Fruit fly (Drosophila melanogaster): ENCODE results near the gene Sf3a1.

Sf3a1 gene

dm6 chr3R:17020956-17021355 lies 18.8 kb upstream of the Sf3a1 start, which contains the start of gene Adsl (continued):
- TF ChIP-seq Dip3 (GFP tag; optimal IDR thresholded peaks at IDR 0.05) (no peak), unc-4 (GFP tag; IDR thresholded peaks at IDR 0.05; ENCODE audit: partially characterized antibody) (0 out of 2 replicates have a peak, but pooled peaks have one; percentile 29), CG9797 (GFP tag; optimal IDR thresholded peaks at IDR 0.05) (peak; percentile 86), BtbVII (GFP tag; optimal IDR thresholded peaks at IDR 0.05) (peak; percentile 76), vnd (GFP tag; IDR thresholded peaks at IDR 0.05; ENCODE audit: partially characterized antibody) (no peak), CG31388 (GFP tag; optimal IDR thresholded peaks at IDR 0.05) (no peak), MESR4 (GFP tag; optimal IDR thresholded peaks at IDR 0.05) (peak; percentile 78), Hsf (GFP tag; optimal IDR thresholded peaks at IDR 0.05) (peak; percentile 32), wor (GFP tag; IDR thresholded peaks at IDR 0.05) (no peak), E2f1 (GFP tag; IDR thresholded peaks at IDR 0.05) (peak; percentile 21; the same call in 1 of the 2 replicates), inv (GFP tag; IDR thresholded peaks at IDR 0.05; ENCODE audit: partially characterized antibody) (no peak), sim (GFP tag; IDR thresholded peaks at IDR 0.05) (peak; percentile 69), CG13624 (GFP tag; optimal IDR thresholded peaks at IDR 0.05) (peak; percentile 19), CG4820 (GFP tag; optimal IDR thresholded peaks at IDR 0.05) (peak; percentile 37), CG2129 (GFP tag; IDR thresholded peaks at IDR 0.05; ENCODE audit: partially characterized antibody) (no peak), CG31365 (tag; optimal IDR thresholded peaks at IDR 0.05) (peak; percentile 44), CG9609 (GFP tag; optimal IDR thresholded peaks at IDR 0.05) (peak; percentile 5), B-H2 (GFP tag; optimal IDR thresholded peaks at IDR 0.05) (no peak), Camta (GFP tag; optimal IDR thresholded peaks at IDR 0.05) (peak; percentile 41), PHDP (tag; optimal IDR thresholded peaks at IDR 0.05) (no peak), C15 (GFP tag; IDR thresholded peaks at IDR 0.05) (no peak), D19B (GFP tag; optimal IDR thresholded peaks at IDR 0.05) (peak; percentile 21), HLH54F (GFP tag; optimal IDR thresholded peaks at IDR 0.05) (peak; percentile 2), Spps (tag; optimal IDR thresholded peaks at IDR 0.05) (peak; percentile 67), CG5953 (GFP tag; IDR thresholded peaks at IDR 0.05) (0 out of 2 replicates have a peak, but pooled peaks have one; percentile 36), CG4854 (GFP tag; optimal IDR thresholded peaks at IDR 0.05) (no peak), CG17802 (tag; optimal IDR thresholded peaks at IDR 0.05) (peak; percentile 46), CG6272 (GFP tag; IDR thresholded peaks at IDR 0.05) (no peak), org-1 (GFP tag; optimal IDR thresholded peaks at IDR 0.05) (peak; percentile 63), zfh1 (GFP tag; IDR thresholded peaks at IDR 0.05) (peak; percentile 72), nom (GFP tag; optimal IDR thresholded peaks at IDR 0.05) (no peak), tna (GFP tag; IDR thresholded peaks at IDR 0.05; ENCODE audit: partially characterized antibody) (no peak), CG9437 (GFP tag; optimal IDR thresholded peaks at IDR 0.05) (peak; percentile 65), CG17359 (tag; optimal IDR thresholded peaks at IDR 0.05) (no peak), CG14860 (GFP tag; IDR thresholded peaks at IDR 0.05; ENCODE audit: partially characterized antibody) (no peak), Sry-β (GFP tag; optimal IDR thresholded peaks at IDR 0.05) (no peak), Doc2 (GFP tag; IDR thresholded peaks at IDR 0.05) (no peak), peb (GFP tag; IDR thresholded peaks at IDR 0.05) (no peak), salm (tag; optimal IDR thresholded peaks at IDR 0.05) (peak; percentile 55), lbe (GFP tag; optimal IDR thresholded peaks at IDR 0.05) (no peak), MTF-1 (GFP tag; optimal IDR thresholded peaks at IDR 0.05; ENCODE audit: borderline replicate concordance) (peak; percentile 88), CG3995 (GFP tag; optimal IDR thresholded peaks at IDR 0.05) (peak; percentile 40), Dref (GFP tag; IDR thresholded peaks at IDR 0.05) (no peak), gro (GFP tag; optimal IDR thresholded peaks at IDR 0.05) (no peak), Myb (GFP tag; optimal IDR thresholded peaks at IDR 0.05) (peak; percentile 91), CG1792 (GFP tag; optimal IDR thresholded peaks at IDR 0.05) (no peak), p53 (GFP tag; optimal IDR thresholded peaks at IDR 0.05) (peak; percentile 13), CG5245 (GFP tag; optimal IDR thresholded peaks at IDR 0.05) (no peak), H15 (GFP tag; IDR thresholded peaks at IDR 0.05) (no peak), jigr1 (GFP tag; IDR thresholded peaks at IDR 0.05) (no peak), CG4707 (GFP tag; optimal IDR thresholded peaks at IDR 0.05) (peak; percentile 75)
